Fruit fly (Drosophila melanogaster): ENCODE results near the gene CG4884.
A peak's percentile ranks its signal among the peaks of the same experiment; 100 is the strongest.

CG4884 gene

DNA sequence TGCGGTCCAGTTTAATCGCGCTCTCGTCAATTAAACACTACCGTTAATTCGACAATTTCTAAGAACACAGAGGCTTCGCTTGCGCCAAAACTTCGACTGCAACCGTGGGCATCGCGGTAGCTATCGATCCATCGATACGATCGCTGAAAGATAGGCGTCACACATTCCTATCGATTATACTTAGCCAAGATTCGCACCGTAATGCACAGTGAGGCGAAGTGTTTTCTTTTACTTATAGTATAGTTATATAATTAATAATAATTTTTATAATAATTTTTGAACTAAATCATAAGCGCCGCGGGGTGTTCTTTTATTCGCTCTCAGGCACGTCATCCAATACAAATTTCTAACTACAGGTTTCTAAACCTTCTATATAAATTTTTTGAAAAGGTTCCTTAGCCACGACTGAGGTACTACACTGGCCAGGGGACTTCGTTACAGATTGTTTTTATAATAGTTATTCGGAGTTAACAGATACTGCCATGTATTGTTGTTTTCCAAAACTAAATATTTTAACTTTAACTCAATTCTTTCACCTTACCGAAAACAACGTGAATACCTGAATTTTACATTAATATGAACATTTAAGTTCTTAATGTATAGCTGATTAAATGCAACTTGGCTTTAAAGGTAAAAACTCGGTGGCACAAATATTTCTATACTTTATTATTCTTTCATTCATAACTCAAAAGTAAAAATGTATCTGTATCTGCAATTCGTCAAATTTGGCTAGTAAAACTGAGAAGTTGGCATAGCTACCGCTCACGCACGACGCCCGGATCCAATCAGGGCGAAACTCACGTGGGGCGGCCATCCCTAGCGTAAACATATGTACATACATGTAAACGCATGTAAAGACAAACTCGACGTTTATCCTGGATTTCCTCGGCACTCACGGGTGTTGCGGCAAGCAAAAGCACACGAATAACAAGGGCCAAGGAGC lies 21.0 kb downstream of the CG4884 start, which contains the start of the genes NSD and BOD1 (continued):
- TF ChIP-seq gro (GFP tag; optimal IDR thresholded peaks at IDR 0.05) (no peak), CG12155 (GFP tag; optimal IDR thresholded peaks at IDR 0.05) (peak; percentile 6), nmo (GFP tag; optimal IDR thresholded peaks at IDR 0.05) (peak; percentile 56), CG4328 (GFP tag; optimal IDR thresholded peaks at IDR 0.05) (peak; percentile 18), seq (GFP tag; IDR thresholded peaks at IDR 0.05) (peak; percentile 40), CG15073 (GFP tag; optimal IDR thresholded peaks at IDR 0.05) (no peak), Dip2 (GFP tag; IDR thresholded peaks at IDR 0.05) (no peak), Eip74EF (GFP tag; optimal IDR thresholded peaks at IDR 0.05) (no peak), Hr39 (optimal IDR thresholded peaks at IDR 0.05) (no peak), Hand (GFP tag; optimal IDR thresholded peaks at IDR 0.05) (no peak), Trl (optimal IDR thresholded peaks at IDR 0.05) (no peak), Trl (GFP tag; optimal IDR thresholded peaks at IDR 0.05) (no peak), CG10366 (GFP tag; IDR thresholded peaks at IDR 0.05) (peak; percentile 68), BEAF-32 (GFP tag; optimal IDR thresholded peaks at IDR 0.05) (peak; percentile 84), Lhr (GFP tag; optimal IDR thresholded peaks at IDR 0.05) (no peak), CG11560 (tag; IDR thresholded peaks at IDR 0.05) (peak; percentile 62), CG4424 (GFP tag; optimal IDR thresholded peaks at IDR 0.05) (peak; percentile 61), rib (GFP tag; IDR thresholded peaks at IDR 0.05) (no peak), Spps (tag; optimal IDR thresholded peaks at IDR 0.05) (no peak), Bgb (GFP tag; IDR thresholded peaks at IDR 0.05; ENCODE audit: partially characterized antibody) (peak; percentile 98), insv (GFP tag; optimal IDR thresholded peaks at IDR 0.05) (no peak), CG5180 (GFP tag; optimal IDR thresholded peaks at IDR 0.05) (no peak), tll (GFP tag; optimal IDR thresholded peaks at IDR 0.05) (no peak), CG12104 (GFP tag; optimal IDR thresholded peaks at IDR 0.05) (peak; percentile 37), HLHmδ (GFP tag; optimal IDR thresholded peaks at IDR 0.05) (no peak), mld (GFP tag; IDR thresholded peaks at IDR 0.05; ENCODE audit: partially characterized antibody) (peak; percentile 95), fd64A (GFP tag; optimal IDR thresholded peaks at IDR 0.05) (no peak), sisA (GFP tag; IDR thresholded peaks at IDR 0.05) (peak; percentile 81), gfzf (GFP tag; optimal IDR thresholded peaks at IDR 0.05) (peak; percentile 13), Ets65A (GFP tag) (peak; percentile 80), CG6765 (GFP tag; optimal IDR thresholded peaks at IDR 0.05) (no peak), Doc2 (GFP tag; IDR thresholded peaks at IDR 0.05) (no peak), twi (tag; optimal IDR thresholded peaks at IDR 0.05) (no peak), emc (GFP tag; optimal IDR thresholded peaks at IDR 0.05) (no peak), CG12071 (GFP tag; optimal IDR thresholded peaks at IDR 0.05) (no peak), pita (GFP tag; optimal IDR thresholded peaks at IDR 0.05) (peak; percentile 43), pho (GFP tag; optimal IDR thresholded peaks at IDR 0.05) (no peak), CG9609 (GFP tag; optimal IDR thresholded peaks at IDR 0.05) (peak; percentile 1), CG18011 (GFP tag; optimal IDR thresholded peaks at IDR 0.05) (no peak), CG15479 (GFP tag; optimal IDR thresholded peaks at IDR 0.05) (no peak), exex (tag; optimal IDR thresholded peaks at IDR 0.05) (no peak), CG30020 (tag; optimal IDR thresholded peaks at IDR 0.05) (peak; percentile 27), zfh2 (GFP tag; optimal IDR thresholded peaks at IDR 0.05) (peak; percentile 45), CG8924 (tag; optimal IDR thresholded peaks at IDR 0.05) (peak; percentile 54), ftz-f1 (GFP tag; optimal IDR thresholded peaks at IDR 0.05) (no peak), NFAT (GFP tag; IDR thresholded peaks at IDR 0.05) (peak; percentile 85), BtbVII (GFP tag; optimal IDR thresholded peaks at IDR 0.05) (no peak), Scr (GFP tag; IDR thresholded peaks at IDR 0.05; ENCODE audit: partially characterized antibody) (peak; percentile 85), CG2889 (GFP tag; IDR thresholded peaks at IDR 0.05) (0 out of 3 replicates have a peak, but pooled peaks have one; percentile 48)
